Worm (Caenorhabditis elegans): Measurements from ENCODE around the gene msp-10.

Gene msp-10

ce11 chrIV:9836317-9836716, 1.1 kb upstream of the msp-10 start, which contains the start of gene msp-81:
msp-81 (minus strand) TSS chrIV:9836417.
- TF ChIP-seq fkh-8 (tag; optimal IDR thresholded peaks at IDR 0.05), result no peak
- no peak for TF ChIP-seq ceh-90 (tag; optimal IDR thresholded peaks at IDR 0.05)
- no peak for TF ChIP-seq snpc-4 (tag; optimal IDR thresholded peaks at IDR 0.05)
- TF ChIP-seq alr-1 (tag; optimal IDR thresholded peaks at IDR 0.05; ENCODE audit: borderline replicate concordance), result no peak
- TF ChIP-seq dsc-1 (tag; optimal IDR thresholded peaks at IDR 0.05), result no peak
- no peak for TF ChIP-seq mdl-1 (tag; optimal IDR thresholded peaks at IDR 0.05)

- TF ChIP-seq unc-130 (tag; optimal IDR thresholded peaks at IDR 0.05), result no peak
- TF ChIP-seq zip-4 (GFP tag; optimal IDR thresholded peaks at IDR 0.05), result no peak
- no peak for TF ChIP-seq efl-3 (GFP tag; optimal IDR thresholded peaks at IDR 0.05)
- TF ChIP-seq nhr-11 (tag; optimal IDR thresholded peaks at IDR 0.05), result no peak
- TF ChIP-seq aha-1 (tag; optimal IDR thresholded peaks at IDR 0.05), result no peak
- no peak for TF ChIP-seq tlp-1 (tag; optimal IDR thresholded peaks at IDR 0.05)
- no peak for TF ChIP-seq ceh-8 (GFP tag; optimal IDR thresholded peaks at IDR 0.05)
- TF ChIP-seq elt-2 (tag; optimal IDR thresholded peaks at IDR 0.05), result no peak
Measured at ce11 chrIV:9840984-9841590, 3.6 kb downstream of the msp-10 start, which contains the start of the genes kin-24 and msp-56. kin-24 (minus strand) TSS chrIV:9841084. msp-56 (plus strand) TSS chrIV:9841540.

- TF ChIP-seq lin-14 (GFP tag; optimal IDR thresholded peaks at IDR 0.05) (no peak), ceh-8 (GFP tag; optimal IDR thresholded peaks at IDR 0.05) (no peak), unc-86 (tag; optimal IDR thresholded peaks at IDR 0.05) (no peak), mef-2 (tag; optimal IDR thresholded peaks at IDR 0.05) (no peak), zag-1 (tag; optimal IDR thresholded peaks at IDR 0.05) (no peak), nhr-84 (tag; optimal IDR thresholded peaks at IDR 0.05) (no peak), nhr-90 (tag; optimal IDR thresholded peaks at IDR 0.05; ENCODE audit: poor library complexity) (no peak), lin-15B (tag; optimal IDR thresholded peaks at IDR 0.05) (no peak), nhr-47 (tag; optimal IDR thresholded peaks at IDR 0.05) (no peak), hpl-2 (GFP tag; optimal IDR thresholded peaks at IDR 0.05) (no peak), fkh-4 (tag; optimal IDR thresholded peaks at IDR 0.05; ENCODE audit: borderline replicate concordance) (no peak), dsc-1 (tag; optimal IDR thresholded peaks at IDR 0.05) (no peak)
Measured at ce11 chrIV:9842071-9842470, 4.6 kb downstream of the msp-10 start, which contains the start of gene K07F5.17. K07F5.17 (plus strand) TSS chrIV:9842371.

- no peak for TF ChIP-seq isw-1 (GFP tag; IDR thresholded peaks at IDR 0.05)
- no peak for TF ChIP-seq ceh-90 (tag; optimal IDR thresholded peaks at IDR 0.05)
- no peak for TF ChIP-seq unc-130 (tag; optimal IDR thresholded peaks at IDR 0.05)
- TF ChIP-seq unc-62 (GFP tag; optimal IDR thresholded peaks at IDR 0.05), result no peak
- TF ChIP-seq ces-1 (GFP tag; optimal IDR thresholded peaks at IDR 0.05), result no peak
- TF ChIP-seq nhr-85 (tag), result no peak
- no peak for TF ChIP-seq nhr-11 (tag; optimal IDR thresholded peaks at IDR 0.05)
- TF ChIP-seq sox-4 (tag; optimal IDR thresholded peaks at IDR 0.05), result no peak
- no peak for TF ChIP-seq fkh-8 (tag; optimal IDR thresholded peaks at IDR 0.05)
- TF ChIP-seq nhr-90 (tag; optimal IDR thresholded peaks at IDR 0.05; ENCODE audit: poor library complexity), result no peak
- TF ChIP-seq elt-3 (tag; optimal IDR thresholded peaks at IDR 0.05), result no peak
- no peak for TF ChIP-seq dpl-1 (GFP tag; optimal IDR thresholded peaks at IDR 0.05)
- no peak for TF ChIP-seq zag-1 (tag; optimal IDR thresholded peaks at IDR 0.05)
- no peak for TF ChIP-seq mep-1 (tag; optimal IDR thresholded peaks at IDR 0.05)
- TF ChIP-seq egl-27 (tag; optimal IDR thresholded peaks at IDR 0.05), result no peak
- no peak for TF ChIP-seq pqm-1 (tag; optimal IDR thresholded peaks at IDR 0.05)
- TF ChIP-seq skn-1 (tag; optimal IDR thresholded peaks at IDR 0.05), result no peak
- TF ChIP-seq aha-1 (tag; optimal IDR thresholded peaks at IDR 0.05), result no peak
Measured at ce11 chrIV:9843760-9844159, 6.3 kb downstream of the msp-10 start, which contains the start of gene nspd-2. nspd-2 (plus strand) TSS chrIV:9844060.

Data from whole organism, L1 larva.